Fruit fly (Drosophila melanogaster) S2 (cell line): Measurements from ENCODE around the gene CG33325.
A peak's percentile ranks its signal among the peaks of the same experiment; 100 is the strongest.

Experiments
- CG8478 ChIP-seq: fragments of >200 bp; optimal IDR thresholded peaks from 2 replicates; lab custom pipeline; 2018
- CTCF ChIP-seq, 2 experiments: fragments of >200 bp; optimal IDR thresholded peaks; 2 replicates each; lab custom pipeline; 2018

Gene CG33325

dm6 chr3R:8670529-8671491, 9.0 kb downstream of the CG33325 start, which contains the start of gene p:
Gene p, minus strand, starts transcription at chr3R:8670684.
- no peak for TF ChIP-seq CG8478 (lab: Kevin White, UChicago)
- no peak for TF ChIP-seq CTCF (optimal IDR thresholded peaks at IDR 0.05; lab: Kevin White, UChicago)

dm6 chr3R:8669900-8670528, 9.8 kb downstream of the CG33325 start:
- TF ChIP-seq CTCF (optimal IDR thresholded peaks at IDR 0.05; lab: Kevin White, UChicago) (no peak), CG8478 (lab: Kevin White, UChicago) (no peak)

- TF ChIP-seq CG8478 (lab: Kevin White, UChicago) (no peak), CTCF (optimal IDR thresholded peaks at IDR 0.05; lab: Kevin White, UChicago) (no peak)
Observed at dm6 chr3R:8669029-8669707, 10.7 kb downstream of the CG33325 start.

- no peak for TF ChIP-seq CG8478 (lab: Kevin White, UChicago)
- TF ChIP-seq CTCF (optimal IDR thresholded peaks at IDR 0.05; lab: Kevin White, UChicago) = no peak
Observed at dm6 chr3R:8668024-8668856, 11.6 kb downstream of the CG33325 start.

- TF ChIP-seq CG8478 (lab: Kevin White, UChicago) = no peak
- no peak for TF ChIP-seq CTCF (optimal IDR thresholded peaks at IDR 0.05; lab: Kevin White, UChicago)
Observed at dm6 chr3R:8667568-8667967, 12.3 kb downstream of the CG33325 start, which contains the start of gene CG8036. Gene CG8036, plus strand, starts transcription at chr3R:8667868.

- no peak for TF ChIP-seq CTCF (optimal IDR thresholded peaks at IDR 0.05; lab: Kevin White, UChicago)
- TF ChIP-seq CG8478 (lab: Kevin White, UChicago) = no peak
Observed at dm6 chr3R:8664699-8665340, 15.0 kb downstream of the CG33325 start.

dm6 chr3R:8663668-8664283, 16.1 kb downstream of the CG33325 start, which contains the start of gene CG8032:
Gene CG8032, plus strand, starts transcription at chr3R:8664115.
- TF ChIP-seq CTCF (optimal IDR thresholded peaks at IDR 0.05; lab: Kevin White, UChicago) (no peak), CG8478 (lab: Kevin White, UChicago) (no peak)

- TF ChIP-seq CG8478 (lab: Kevin White, UChicago) (no peak), CTCF (optimal IDR thresholded peaks at IDR 0.05; lab: Kevin White, UChicago) (no peak)
Observed at dm6 chr3R:8660661-8661060, 19.2 kb downstream of the CG33325 start, which contains the start of gene bel. Gene bel, minus strand, starts transcription at chr3R:8660761.

- TF ChIP-seq CTCF (optimal IDR thresholded peaks at IDR 0.05; lab: Kevin White, UChicago) = peak; percentile 71 to 72
- no peak for TF ChIP-seq CG8478 (lab: Kevin White, UChicago)
Observed at dm6 chr3R:8659907-8660660, 19.8 kb downstream of the CG33325 start.

- TF ChIP-seq CTCF (optimal IDR thresholded peaks at IDR 0.05; lab: Kevin White, UChicago) = no peak
- no peak for TF ChIP-seq CG8478 (lab: Kevin White, UChicago)
Observed at dm6 chr3R:8659200-8659897, 20.5 kb downstream of the CG33325 start.

dm6 chr3R:8658688-8659087, 21.1 kb downstream of the CG33325 start:
- TF ChIP-seq CG8478 (lab: Kevin White, UChicago) (no peak), CTCF (optimal IDR thresholded peaks at IDR 0.05; lab: Kevin White, UChicago) (no peak)
